Fruit fly (Drosophila melanogaster) whole organism, embryonic: ENCODE data around the gene Strip.

ENCODE experiments used
- Asciz ChIP-seq: fragments of 200-800 bp; sonication (Bioruptor generic); optimal IDR thresholded peaks from 2 replicates; lab custom pipeline; 2017; ENCODE audit warnings: missing biosample characterization, mild to moderate bottlenecking, missing genetic modification characterization, missing genetic modification reagents
- CG10209 ChIP-seq: fragments of 200-800 bp; sonication (Bioruptor generic); optimal IDR thresholded peaks from 3 replicates; lab custom pipeline; 2017; ENCODE audit warnings: missing biosample characterization, mild to moderate bottlenecking, missing genetic modification characterization, missing genetic modification reagents
- CG10462 ChIP-seq: fragments of 200-800 bp; sonication (Bioruptor generic); optimal IDR thresholded peaks from 2 replicates; lab custom pipeline; 2016; ENCODE audit warnings: missing biosample characterization, missing genetic modification characterization
- CG12155 ChIP-seq: fragments of 200-800 bp; sonication (Bioruptor generic); optimal IDR thresholded peaks from 3 replicates; lab custom pipeline; 2016; ENCODE audit warnings: missing biosample characterization, missing genetic modification characterization
- CG12659 ChIP-seq: fragments of 200-800 bp; sonication (Bioruptor generic); optimal IDR thresholded peaks from 3 replicates; lab custom pipeline; 2017; ENCODE audit warnings: mild to moderate bottlenecking, missing biosample characterization, missing genetic modification reagents, missing genetic modification characterization
- CG13624 ChIP-seq: fragments of 200-800 bp; sonication (Bioruptor generic); optimal IDR thresholded peaks from 2 replicates; lab custom pipeline; 2016; ENCODE audit warnings: missing biosample characterization, missing genetic modification characterization
- CG14050 ChIP-seq: fragments of 200-800 bp; sonication (Bioruptor generic); IDR thresholded peaks from 3 replicates; pipeline ENCODE4 v1.3.6; 2022; ENCODE audit warnings: missing biosample characterization, missing genetic modification characterization
- CG1529 ChIP-seq: fragments of 200-800 bp; sonication (Bioruptor generic); optimal IDR thresholded peaks from 3 replicates; lab custom pipeline; 2018; ENCODE audit warnings: missing biosample characterization, missing genetic modification characterization
- CG17328 ChIP-seq: fragments of 200-800 bp; sonication (Bioruptor generic); IDR thresholded peaks from 2 replicates; pipeline ENCODE4 v1.3.6; 2022; ENCODE audit warnings: missing biosample characterization, missing genetic modification characterization
- CG2889 ChIP-seq: fragments of 200-800 bp; sonication (Bioruptor generic); IDR thresholded peaks from 3 replicates; pipeline ENCODE4 v1.3.6; 2022; ENCODE audit warnings: missing biosample characterization, missing genetic modification characterization
- CG30403 ChIP-seq: fragments of 200-800 bp; sonication (Bioruptor generic); optimal IDR thresholded peaks from 3 replicates; lab custom pipeline; 2016; ENCODE audit warnings: missing biosample characterization, missing genetic modification characterization
- CG34422 ChIP-seq: fragments of 200-800 bp; sonication (Bioruptor generic); IDR thresholded peaks from 3 replicates; pipeline ENCODE4 v1.3.6; 2022; ENCODE audit warnings: missing biosample characterization, missing genetic modification characterization
- CG3847 ChIP-seq: fragments of 200-800 bp; sonication (Bioruptor generic); IDR thresholded peaks from 2 replicates; pipeline ENCODE4 v1.3.6; 2022; ENCODE audit warnings: missing biosample characterization, missing genetic modification characterization
- CG3995 ChIP-seq: fragments of 200-800 bp; sonication (Bioruptor generic); optimal IDR thresholded peaks from 3 replicates; lab custom pipeline; 2016; ENCODE audit warnings: missing biosample characterization, missing genetic modification characterization
- CG5245 ChIP-seq: fragments of 200-800 bp; sonication (Bioruptor generic); optimal IDR thresholded peaks from 3 replicates; lab custom pipeline; 2016; ENCODE audit warnings: missing biosample characterization, missing genetic modification characterization
- CG7928 ChIP-seq: fragments of 200-800 bp; sonication (Bioruptor generic); optimal IDR thresholded peaks from 2 replicates; lab custom pipeline; 2017; ENCODE audit warnings: missing biosample characterization, mild to moderate bottlenecking, missing genetic modification characterization
- CG8290 ChIP-seq, 3 experiments: fragments of 200-800 bp; sonication (Bioruptor generic); optimal IDR thresholded peaks; 2 replicates each; lab custom pipeline; 2016 to 2019; ENCODE audit warnings: missing biosample characterization in 3 of 3, missing genetic modification characterization in 3 of 3, mild to moderate bottlenecking in 2 of 3, moderate library complexity in 1 of 3
- CG9609 ChIP-seq: fragments of 200-800 bp; sonication (Bioruptor generic); optimal IDR thresholded peaks from 3 replicates; lab custom pipeline; 2016; ENCODE audit warnings: missing biosample characterization, missing genetic modification characterization
- D ChIP-seq, 2 experiments: fragments of 200-800 bp in 1 of 2; fragments of >200 bp in 1 of 2; sonication (Bioruptor generic) in 1 of 2; optimal IDR thresholded peaks; 2 replicates in 1 of 2; 3 replicates in 1 of 2; lab custom pipeline; 2017; ENCODE audit warnings: mild to moderate bottlenecking in 1 of 2, missing biosample characterization in 1 of 2, missing genetic modification characterization in 1 of 2, missing genetic modification reagents in 1 of 2
- D19A ChIP-seq: fragments of 200-800 bp; optimal IDR thresholded peaks from 3 replicates; lab custom pipeline; 2019; ENCODE audit warnings: missing biosample characterization, mild to moderate bottlenecking, missing genetic modification characterization, moderate library complexity
- D19B ChIP-seq: fragments of 200-800 bp; sonication (Bioruptor generic); optimal IDR thresholded peaks from 2 replicates; lab custom pipeline; 2017; ENCODE audit warnings: missing biosample characterization, mild to moderate bottlenecking, missing genetic modification characterization
- Dad ChIP-seq: fragments of 200-800 bp; sonication (Bioruptor generic); optimal IDR thresholded peaks from 3 replicates; lab custom pipeline; 2016; ENCODE audit warnings: missing biosample characterization, missing genetic modification characterization
- Ets65A ChIP-seq: fragments of 200-800 bp; sonication (Bioruptor generic); peaks from one replicate; lab custom pipeline; 2016; ENCODE audit warnings: missing biosample characterization, missing genetic modification characterization
- Fer1 ChIP-seq: fragments of 200-800 bp; sonication (Bioruptor generic); optimal IDR thresholded peaks from 2 replicates; lab custom pipeline; 2017; ENCODE audit warnings: missing biosample characterization, mild to moderate bottlenecking, missing genetic modification characterization
- Fer2 ChIP-seq: fragments of 200-800 bp; sonication (Bioruptor generic); optimal IDR thresholded peaks from 2 replicates; lab custom pipeline; 2018; ENCODE audit warnings: missing biosample characterization, mild to moderate bottlenecking, missing genetic modification characterization, moderate library complexity
- HLH4C ChIP-seq: fragments of 200-800 bp; sonication (Bioruptor generic); IDR thresholded peaks from 3 replicates; pipeline ENCODE4 v1.3.6; 2022; ENCODE audit warnings: missing biosample characterization, missing genetic modification characterization; ENCODE audit not compliant: partially characterized antibody
- Hr3 ChIP-seq: fragments of 200-800 bp; sonication (Bioruptor generic); optimal IDR thresholded peaks from 3 replicates; lab custom pipeline; 2016; ENCODE audit warnings: missing biosample characterization, missing genetic modification characterization
- Hr51 ChIP-seq, 2 experiments: fragments of 200-800 bp; sonication (Bioruptor generic); optimal IDR thresholded peaks; 2 replicates in 1 of 2; 3 replicates in 1 of 2; lab custom pipeline; 2016 to 2018; ENCODE audit warnings: missing biosample characterization in 2 of 2, missing genetic modification characterization in 2 of 2, mild to moderate bottlenecking in 1 of 2, moderate library complexity in 1 of 2
- Hsf ChIP-seq: fragments of 200-800 bp; sonication (Bioruptor generic); optimal IDR thresholded peaks from 3 replicates; lab custom pipeline; 2016; ENCODE audit warnings: missing biosample characterization, missing genetic modification characterization
- Lpt ChIP-seq: fragments of >200 bp; optimal IDR thresholded peaks from 2 replicates; lab custom pipeline; 2018; ENCODE audit warnings: missing biosample characterization, missing genetic modification characterization
- Med ChIP-seq: fragments of 200-800 bp; sonication (Bioruptor generic); peaks from one replicate; lab custom pipeline; 2016; ENCODE audit warnings: missing biosample characterization, missing genetic modification characterization, mild to moderate bottlenecking, inconsistent platforms, moderate library complexity
- Nf-YA ChIP-seq: fragments of 200-800 bp; sonication (Bioruptor generic); IDR thresholded peaks from 2 replicates; pipeline ENCODE4 v1.3.6; 2022; ENCODE audit warnings: missing biosample characterization, missing genetic modification characterization
- Tbp ChIP-seq: fragments of >200 bp; optimal IDR thresholded peaks from 2 replicates; lab custom pipeline; 2018; ENCODE audit warnings: missing biosample characterization, missing genetic modification characterization
- al ChIP-seq: fragments of 200-800 bp; sonication (Bioruptor generic); IDR thresholded peaks from 2 replicates; pipeline ENCODE4 v1.3.6; 2022; ENCODE audit warnings: missing biosample characterization, missing genetic modification characterization
- amos ChIP-seq: fragments of 200-800 bp; sonication (Bioruptor generic); IDR thresholded peaks from 2 replicates; pipeline ENCODE4 v1.3.6; 2022; ENCODE audit warnings: missing biosample characterization, missing genetic modification characterization; ENCODE audit not compliant: partially characterized antibody
- cg ChIP-seq: fragments of 200-800 bp; sonication (Bioruptor generic); optimal IDR thresholded peaks from 3 replicates; lab custom pipeline; 2019; ENCODE audit warnings: missing biosample characterization, mild to moderate bottlenecking, missing genetic modification characterization, moderate library complexity
- ems ChIP-seq: fragments of 200-800 bp; sonication (Bioruptor generic); optimal IDR thresholded peaks from 3 replicates; lab custom pipeline; 2016; ENCODE audit warnings: missing biosample characterization, missing genetic modification characterization
- fd3F ChIP-seq: fragments of 200-800 bp; sonication (Bioruptor generic); optimal IDR thresholded peaks from 2 replicates; lab custom pipeline; 2018; ENCODE audit warnings: missing biosample characterization, mild to moderate bottlenecking, missing genetic modification characterization, moderate library complexity
- fd96Cb ChIP-seq: fragments of 200-800 bp; sonication (Bioruptor generic); optimal IDR thresholded peaks from 2 replicates; lab custom pipeline; 2018; ENCODE audit warnings: missing biosample characterization, mild to moderate bottlenecking, missing genetic modification characterization, moderate library complexity
- grn ChIP-seq: fragments of 200-800 bp; sonication (Bioruptor generic); optimal IDR thresholded peaks from 3 replicates; lab custom pipeline; 2017; ENCODE audit warnings: missing biosample characterization, missing genetic modification characterization
- jumu ChIP-seq: fragments of 200-800 bp; sonication (Bioruptor generic); optimal IDR thresholded peaks from 3 replicates; lab custom pipeline; 2016; ENCODE audit warnings: missing biosample characterization, missing genetic modification characterization
- lbe ChIP-seq: fragments of 200-800 bp; sonication (Bioruptor generic); optimal IDR thresholded peaks from 2 replicates; lab custom pipeline; 2016; ENCODE audit warnings: missing biosample characterization, mild to moderate bottlenecking, missing genetic modification characterization
- lilli ChIP-seq: fragments of 200-800 bp; sonication (Bioruptor generic); optimal IDR thresholded peaks from 3 replicates; lab custom pipeline; 2016; ENCODE audit warnings: missing biosample characterization, missing genetic modification characterization
- nmo ChIP-seq: fragments of 200-800 bp; sonication (Bioruptor generic); optimal IDR thresholded peaks from 2 replicates; lab custom pipeline; 2018; ENCODE audit warnings: missing biosample characterization, mild to moderate bottlenecking, missing genetic modification characterization, moderate library complexity
- pho ChIP-seq: fragments of 200-800 bp; sonication (Bioruptor generic); optimal IDR thresholded peaks from 2 replicates; lab custom pipeline; 2016; ENCODE audit warnings: missing biosample characterization, missing genetic modification characterization
- repo ChIP-seq: fragments of 200-800 bp; sonication (Bioruptor generic); optimal IDR thresholded peaks from 2 replicates; lab custom pipeline; 2016; ENCODE audit warnings: missing biosample characterization, missing genetic modification characterization
- row ChIP-seq: fragments of 200-800 bp; sonication (Bioruptor generic); IDR thresholded peaks from 3 replicates; pipeline ENCODE4 v1.3.6; 2022; ENCODE audit warnings: missing biosample characterization, missing genetic modification characterization
- run ChIP-seq: fragments of 200-800 bp; sonication (Bioruptor generic); optimal IDR thresholded peaks from 3 replicates; lab custom pipeline; 2018; ENCODE audit warnings: missing biosample characterization, mild to moderate bottlenecking, missing genetic modification characterization
- sens ChIP-seq: fragments of 200-800 bp; sonication (Bioruptor generic); peaks from one replicate; lab custom pipeline; 2016; ENCODE audit warnings: missing biosample characterization, missing genetic modification characterization
- trh ChIP-seq: fragments of 200-800 bp; sonication (Bioruptor generic); optimal IDR thresholded peaks from 2 replicates; lab custom pipeline; 2016; ENCODE audit warnings: missing biosample characterization, missing genetic modification characterization
- wek ChIP-seq: fragments of 200-800 bp; sonication (Bioruptor generic); optimal IDR thresholded peaks from 3 replicates; lab custom pipeline; 2018; ENCODE audit warnings: missing biosample characterization, mild to moderate bottlenecking, missing genetic modification characterization, moderate library complexity

The Strip gene

DNA sequence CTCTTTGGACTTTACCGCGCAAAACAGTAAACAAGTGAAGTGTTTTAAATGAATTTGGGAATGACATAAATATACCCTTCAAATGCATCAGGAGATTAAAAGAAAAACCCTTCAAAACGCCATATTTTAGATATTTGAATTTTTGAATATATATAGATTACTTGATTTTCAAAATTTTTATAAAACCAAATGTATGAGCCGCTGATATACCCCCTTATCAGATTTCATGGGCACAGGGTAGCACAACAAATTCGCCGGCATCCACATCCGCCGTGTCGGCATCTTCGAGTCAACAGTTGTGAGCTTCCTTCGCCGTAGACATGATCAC, 49.3 kb upstream of the Strip start, which contains the start of gene Ids (continued):
- TF ChIP-seq fd3F (GFP tag; lab: Kevin White, UChicago) (peak; percentile 56), Tbp (GFP tag; lab: Kevin White, UChicago) (no peak), Fer2 (tag; lab: Kevin White, UChicago) (no peak), jumu (GFP tag; lab: Kevin White, UChicago) (no peak), CG12155 (GFP tag; lab: Kevin White, UChicago) (peak; percentile 26), Fer1 (GFP tag; lab: Kevin White, UChicago) (peak; percentile 69), Hr3 (peak; percentile 45), CG5245 (GFP tag; lab: Kevin White, UChicago) (peak; percentile 16), Hr51 (GFP tag; optimal IDR thresholded peaks at IDR 0.05; lab: Kevin White, UChicago) (peak in 1 of 2 experiments; percentile 75), nmo (GFP tag; lab: Kevin White, UChicago) (peak; percentile 70), CG13624 (GFP tag; lab: Kevin White, UChicago) (peak; percentile 2), D (optimal IDR thresholded peaks at IDR 0.05; lab: Kevin White, UChicago) (no peak), D (GFP tag; optimal IDR thresholded peaks at IDR 0.05; lab: Kevin White, UChicago) (peak; percentile 51), CG8290 (GFP tag; optimal IDR thresholded peaks at IDR 0.05; lab: Kevin White, UChicago) (no peak), CG8290 (tag; optimal IDR thresholded peaks at IDR 0.05; lab: Kevin White, UChicago) (no peak), fd96Cb (tag; lab: Kevin White, UChicago) (peak; percentile 71), CG34422 (peak; percentile 67; the same call in 1 of the 3 replicates), CG2889 (GFP tag; lab: Robert Waterston, UW) (0 out of 3 replicates have a peak, but pooled peaks have one; percentile 55), Ets65A (GFP tag; lab: Kevin White, UChicago) (peak; percentile 92), Asciz (GFP tag; lab: Kevin White, UChicago) (peak; percentile 62), run (tag; lab: Kevin White, UChicago) (peak; percentile 42), lilli (GFP tag; lab: Kevin White, UChicago) (peak; percentile 66), cg (no peak), Hsf (GFP tag; lab: Kevin White, UChicago) (peak; percentile 64), Med (peak; percentile 84), pho (GFP tag; lab: Kevin White, UChicago) (peak; percentile 44), wek (GFP tag; lab: Kevin White, UChicago) (no peak), CG7928 (GFP tag; lab: Kevin White, UChicago) (no peak), D19A (tag; lab: Kevin White, UChicago) (peak; percentile 68), CG3847 (GFP tag; lab: Robert Waterston, UW) (peak; percentile 68), CG3995 (GFP tag; lab: Kevin White, UChicago) (no peak), lbe (GFP tag; lab: Kevin White, UChicago) (peak; percentile 27), HLH4C (GFP tag; lab: Robert Waterston, UW) (no peak), al (GFP tag; lab: Robert Waterston, UW) (peak; percentile 57; the same call in 1 of the 2 replicates), Lpt (GFP tag; lab: Kevin White, UChicago) (no peak), row (GFP tag; lab: Robert Waterston, UW) (peak; percentile 89), sens (GFP tag; lab: Kevin White, UChicago) (peak; percentile 79), CG30403 (GFP tag; lab: Kevin White, UChicago) (peak; percentile 60), CG10462 (GFP tag; lab: Kevin White, UChicago) (peak; percentile 6), CG10209 (GFP tag; lab: Kevin White, UChicago) (peak; percentile 61), CG12659 (GFP tag; lab: Kevin White, UChicago) (peak; percentile 70), CG14050 (GFP tag; lab: Robert Waterston, UW) (peak; percentile 58; the same call in 2 of the 3 replicates), Dad (GFP tag; lab: Kevin White, UChicago) (peak; percentile 35), D19B (GFP tag; lab: Kevin White, UChicago) (peak; percentile 89), trh (GFP tag; lab: Kevin White, UChicago) (peak; percentile 11), CG17328 (GFP tag; lab: Robert Waterston, UW) (peak; percentile 80), repo (no peak), CG1529 (GFP tag; lab: Kevin White, UChicago) (peak; percentile 21), grn (GFP tag; lab: Kevin White, UChicago) (no peak), ems (GFP tag; lab: Kevin White, UChicago) (peak; percentile 41), amos (no peak), CG9609 (no peak), Nf-YA (GFP tag; lab: Robert Waterston, UW) (peak; percentile 52; the same call in 1 of the 2 replicates)
